Worm (Caenorhabditis elegans): ENCODE results near the gene cam-1.

DNA sequence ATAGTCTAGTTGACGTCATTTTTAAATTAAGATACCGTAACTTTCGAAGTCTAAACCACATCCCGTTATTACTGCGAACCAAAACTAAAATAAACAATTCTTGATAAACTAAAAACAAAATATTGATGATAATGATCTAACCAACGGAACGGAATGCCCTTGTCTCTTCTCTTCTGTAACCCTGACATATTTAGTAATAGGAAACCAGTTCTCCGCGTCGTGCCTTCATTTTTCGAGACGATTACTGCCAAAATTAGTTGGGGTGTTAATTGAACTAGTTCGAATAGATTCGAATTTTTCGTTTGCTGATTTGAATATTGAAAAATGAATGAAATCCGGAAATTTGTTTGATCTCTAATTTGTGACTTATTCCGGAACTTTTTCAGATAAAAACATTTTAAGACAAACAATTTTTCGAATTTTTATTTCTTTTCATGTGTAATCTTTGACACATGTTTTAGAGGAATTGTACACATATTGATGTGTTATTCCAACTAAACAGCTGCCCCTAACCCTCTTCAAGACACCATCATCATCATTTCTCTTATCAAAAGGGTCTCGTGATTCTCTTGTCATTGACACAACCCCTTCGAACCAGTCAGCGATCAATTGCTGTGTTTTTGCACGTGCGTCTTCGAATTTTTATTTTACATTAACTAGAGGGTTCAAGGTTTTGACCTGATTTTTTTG lies 26.3 kb downstream of the cam-1 start:
- TF ChIP-seq pha-2 (tag; optimal IDR thresholded peaks at IDR 0.05) (no peak), dmd-4 (tag; optimal IDR thresholded peaks at IDR 0.05; ENCODE audit: borderline replicate concordance) (no peak)
